Fruit fly (Drosophila melanogaster) whole organism, embryonic: ENCODE results near the gene CG46460.
A peak's percentile ranks its signal among the peaks of the same experiment; 100 is the strongest.

Experiments
- Asciz ChIP-seq: fragments of 200-800 bp; sonication (Bioruptor generic); optimal IDR thresholded peaks from 2 replicates; lab custom pipeline; 2017; ENCODE audit warnings: missing biosample characterization, mild to moderate bottlenecking, missing genetic modification characterization, missing genetic modification reagents
- Bgb ChIP-seq: fragments of 200-800 bp; sonication (Bioruptor generic); IDR thresholded peaks from 2 replicates; pipeline ENCODE4 v1.3.6; 2022; ENCODE audit warnings: missing biosample characterization, missing genetic modification characterization; ENCODE audit not compliant: partially characterized antibody
- CG13287 ChIP-seq: fragments of 200-800 bp; sonication (Bioruptor generic); IDR thresholded peaks from 2 replicates; pipeline ENCODE4 v1.3.6; 2022; ENCODE audit warnings: missing biosample characterization, missing genetic modification characterization; ENCODE audit not compliant: partially characterized antibody
- CG17802 ChIP-seq: fragments of 200-800 bp; sonication (Bioruptor generic); optimal IDR thresholded peaks from 2 replicates; lab custom pipeline; 2018; ENCODE audit warnings: missing biosample characterization, mild to moderate bottlenecking, missing genetic modification characterization, moderate library complexity
- CG18476 ChIP-seq: fragments of 200-800 bp; sonication (Bioruptor generic); optimal IDR thresholded peaks from 2 replicates; lab custom pipeline; 2016; ENCODE audit warnings: missing biosample characterization, mild to moderate bottlenecking, missing genetic modification characterization
- CG34376 ChIP-seq: fragments of 200-800 bp; sonication (Bioruptor generic); optimal IDR thresholded peaks from 2 replicates; lab custom pipeline; 2018; ENCODE audit warnings: missing biosample characterization, mild to moderate bottlenecking, missing genetic modification characterization
- CG3838 ChIP-seq: fragments of 200-800 bp; sonication (Bioruptor generic); optimal IDR thresholded peaks from 3 replicates; lab custom pipeline; 2016; ENCODE audit warnings: missing biosample characterization, missing genetic modification characterization
- CG4282 ChIP-seq: fragments of 200-800 bp; sonication (Bioruptor generic); optimal IDR thresholded peaks from 2 replicates; lab custom pipeline; 2016; ENCODE audit warnings: missing biosample characterization, missing genetic modification characterization
- CG7987 ChIP-seq: fragments of 200-800 bp; sonication (Bioruptor generic); optimal IDR thresholded peaks from 2 replicates; lab custom pipeline; 2018; ENCODE audit warnings: missing biosample characterization, mild to moderate bottlenecking, missing genetic modification characterization, moderate library complexity
- CG9876 ChIP-seq: fragments of 200-800 bp; sonication (Bioruptor generic); optimal IDR thresholded peaks from 2 replicates; lab custom pipeline; 2016; ENCODE audit warnings: missing biosample characterization, missing genetic modification characterization
- CG9932 ChIP-seq: fragments of 200-800 bp; sonication (Bioruptor generic); IDR thresholded peaks from 2 replicates; pipeline ENCODE4 v1.3.6; 2022; ENCODE audit warnings: missing biosample characterization, missing genetic modification characterization
- Chrac-16 ChIP-seq: fragments of 200-800 bp; sonication (Bioruptor generic); optimal IDR thresholded peaks from 3 replicates; lab custom pipeline; 2016; ENCODE audit warnings: missing biosample characterization, missing genetic modification characterization
- D ChIP-seq, 2 experiments: fragments of 200-800 bp in 1 of 2; fragments of >200 bp in 1 of 2; sonication (Bioruptor generic) in 1 of 2; optimal IDR thresholded peaks; 2 replicates in 1 of 2; 3 replicates in 1 of 2; lab custom pipeline; 2017; ENCODE audit warnings: mild to moderate bottlenecking in 1 of 2, missing biosample characterization in 1 of 2, missing genetic modification characterization in 1 of 2, missing genetic modification reagents in 1 of 2
- D19A ChIP-seq: fragments of 200-800 bp; optimal IDR thresholded peaks from 3 replicates; lab custom pipeline; 2019; ENCODE audit warnings: missing biosample characterization, mild to moderate bottlenecking, missing genetic modification characterization, moderate library complexity
- Dbx ChIP-seq: fragments of 200-800 bp; sonication (Bioruptor generic); IDR thresholded peaks from 3 replicates; pipeline ENCODE4 v1.3.6; 2022; ENCODE audit warnings: missing biosample characterization, missing genetic modification characterization
- Deaf1 ChIP-seq: fragments of 200-800 bp; optimal IDR thresholded peaks from 3 replicates; lab custom pipeline; 2019; ENCODE audit warnings: missing biosample characterization, mild to moderate bottlenecking, missing genetic modification characterization, moderate library complexity
- Dip2 ChIP-seq: fragments of 200-800 bp; sonication (Bioruptor generic); IDR thresholded peaks from 2 replicates; pipeline ENCODE4 v1.3.6; 2022; ENCODE audit warnings: missing biosample characterization, missing genetic modification characterization
- Doc2 ChIP-seq: fragments of 200-800 bp; sonication (Bioruptor generic); IDR thresholded peaks from 2 replicates; pipeline ENCODE4 v1.3.6; 2022; ENCODE audit warnings: missing biosample characterization, missing genetic modification characterization
- E2f1 ChIP-seq: fragments of 200-800 bp; sonication (Bioruptor generic); IDR thresholded peaks from 2 replicates; pipeline ENCODE4 v1.3.6; 2022; ENCODE audit warnings: missing biosample characterization, missing genetic modification characterization
- Gug ChIP-seq: fragments of 200-800 bp; sonication (Bioruptor generic); IDR thresholded peaks from 4 replicates; pipeline ENCODE4 v1.3.6; 2022; ENCODE audit warnings: missing biosample characterization, missing genetic modification characterization
- Hr51 ChIP-seq, 2 experiments: fragments of 200-800 bp; sonication (Bioruptor generic); optimal IDR thresholded peaks; 2 replicates in 1 of 2; 3 replicates in 1 of 2; lab custom pipeline; 2016 to 2018; ENCODE audit warnings: missing biosample characterization in 2 of 2, missing genetic modification characterization in 2 of 2, mild to moderate bottlenecking in 1 of 2, moderate library complexity in 1 of 2
- Lhr ChIP-seq: fragments of 200-800 bp; sonication (Bioruptor generic); optimal IDR thresholded peaks from 3 replicates; lab custom pipeline; 2017; ENCODE audit warnings: mild to moderate bottlenecking, missing biosample characterization, missing genetic modification reagents, missing genetic modification characterization
- MBD-R2 ChIP-seq: fragments of 200-800 bp; sonication (Bioruptor generic); IDR thresholded peaks from 2 replicates; pipeline ENCODE4 v1.3.6; 2022; ENCODE audit warnings: missing biosample characterization, missing genetic modification characterization
- Optix ChIP-seq: fragments of 200-800 bp; sonication (Bioruptor generic); IDR thresholded peaks from 3 replicates; pipeline ENCODE4 v1.3.6; 2022; ENCODE audit warnings: missing biosample characterization, missing genetic modification characterization
- Sox100B ChIP-seq: fragments of 200-800 bp; sonication (Bioruptor generic); optimal IDR thresholded peaks from 3 replicates; lab custom pipeline; 2018; ENCODE audit warnings: missing biosample characterization, mild to moderate bottlenecking, missing genetic modification characterization
- Trl ChIP-seq, 3 experiments: fragments of >200 bp in 2 of 3; fragments of 200-800 bp in 1 of 3; sonication (Bioruptor generic) in 1 of 3; optimal IDR thresholded peaks; 2 replicates in 1 of 3; 3 replicates in 2 of 3; lab custom pipeline; 2016 to 2017; ENCODE audit warnings: missing biosample characterization in 1 of 3, missing genetic modification characterization in 1 of 3
- amos ChIP-seq: fragments of 200-800 bp; sonication (Bioruptor generic); IDR thresholded peaks from 2 replicates; pipeline ENCODE4 v1.3.6; 2022; ENCODE audit warnings: missing biosample characterization, missing genetic modification characterization; ENCODE audit not compliant: partially characterized antibody
- aop ChIP-seq: fragments of 200-800 bp; sonication (Bioruptor generic); IDR thresholded peaks from 2 replicates; pipeline ENCODE4 v1.3.6; 2022; ENCODE audit warnings: missing biosample characterization, missing genetic modification characterization
- cg ChIP-seq: fragments of 200-800 bp; sonication (Bioruptor generic); optimal IDR thresholded peaks from 3 replicates; lab custom pipeline; 2019; ENCODE audit warnings: missing biosample characterization, mild to moderate bottlenecking, missing genetic modification characterization, moderate library complexity
- chm ChIP-seq: fragments of 200-800 bp; sonication (Bioruptor generic); IDR thresholded peaks from 2 replicates; pipeline ENCODE4 v1.3.6; 2022; ENCODE audit warnings: missing biosample characterization, missing genetic modification characterization
- chn ChIP-seq: fragments of 200-800 bp; sonication (Bioruptor generic); optimal IDR thresholded peaks from 2 replicates; lab custom pipeline; 2016; ENCODE audit warnings: missing biosample characterization, missing genetic modification characterization
- crc ChIP-seq: fragments of 200-800 bp; sonication (Bioruptor generic); optimal IDR thresholded peaks from 2 replicates; lab custom pipeline; 2016; ENCODE audit warnings: missing biosample characterization, missing genetic modification characterization
- croc ChIP-seq: fragments of 200-800 bp; sonication (Bioruptor generic); conservative IDR thresholded peaks from 3 replicates; pipeline ENCODE4 v1.3.6; 2022; ENCODE audit warnings: missing biosample characterization, missing genetic modification characterization
- ewg ChIP-seq: fragments of 200-800 bp; sonication (Bioruptor generic); optimal IDR thresholded peaks from 3 replicates; lab custom pipeline; 2017; ENCODE audit warnings: mild to moderate bottlenecking, missing biosample characterization, missing genetic modification reagents, missing genetic modification characterization
- exex ChIP-seq: fragments of 200-800 bp; sonication (Bioruptor generic); optimal IDR thresholded peaks from 4 replicates; lab custom pipeline; 2018; ENCODE audit warnings: missing biosample characterization, mild to moderate bottlenecking, missing genetic modification characterization, moderate library complexity
- fd3F ChIP-seq: fragments of 200-800 bp; sonication (Bioruptor generic); optimal IDR thresholded peaks from 2 replicates; lab custom pipeline; 2018; ENCODE audit warnings: missing biosample characterization, mild to moderate bottlenecking, missing genetic modification characterization, moderate library complexity
- ham ChIP-seq: fragments of 200-800 bp; sonication (Bioruptor generic); IDR thresholded peaks from 2 replicates; pipeline ENCODE4 v1.3.6; 2022; ENCODE audit warnings: missing biosample characterization, missing genetic modification characterization
- jing ChIP-seq: fragments of 200-800 bp; sonication (Bioruptor generic); optimal IDR thresholded peaks from 2 replicates; lab custom pipeline; 2018; ENCODE audit warnings: missing biosample characterization, mild to moderate bottlenecking, missing genetic modification characterization
- kay ChIP-seq: fragments of 200-800 bp; sonication (Bioruptor generic); optimal IDR thresholded peaks from 2 replicates; lab custom pipeline; 2016; ENCODE audit warnings: missing biosample characterization, missing genetic modification characterization
- ken ChIP-seq: fragments of 200-800 bp; sonication (Bioruptor generic); IDR thresholded peaks from 3 replicates; pipeline ENCODE4 v1.3.6; 2022; ENCODE audit warnings: missing biosample characterization, missing genetic modification characterization
- lbe ChIP-seq: fragments of 200-800 bp; sonication (Bioruptor generic); optimal IDR thresholded peaks from 2 replicates; lab custom pipeline; 2016; ENCODE audit warnings: missing biosample characterization, mild to moderate bottlenecking, missing genetic modification characterization
- nmo ChIP-seq: fragments of 200-800 bp; sonication (Bioruptor generic); optimal IDR thresholded peaks from 2 replicates; lab custom pipeline; 2018; ENCODE audit warnings: missing biosample characterization, mild to moderate bottlenecking, missing genetic modification characterization, moderate library complexity
- pfk ChIP-seq: fragments of 200-800 bp; sonication (Bioruptor generic); optimal IDR thresholded peaks from 2 replicates; lab custom pipeline; 2018; ENCODE audit warnings: missing biosample characterization, mild to moderate bottlenecking, missing genetic modification characterization, moderate library complexity
- run ChIP-seq: fragments of 200-800 bp; sonication (Bioruptor generic); optimal IDR thresholded peaks from 3 replicates; lab custom pipeline; 2018; ENCODE audit warnings: missing biosample characterization, mild to moderate bottlenecking, missing genetic modification characterization
- salm ChIP-seq: fragments of 200-800 bp; sonication (Bioruptor generic); optimal IDR thresholded peaks from 2 replicates; lab custom pipeline; 2018; ENCODE audit warnings: missing biosample characterization, mild to moderate bottlenecking, missing genetic modification characterization
- sd ChIP-seq: fragments of 200-800 bp; sonication (Bioruptor generic); optimal IDR thresholded peaks from 3 replicates; lab custom pipeline; 2018; ENCODE audit warnings: missing biosample characterization, mild to moderate bottlenecking, missing genetic modification characterization, moderate library complexity
- tgo ChIP-seq: fragments of 200-800 bp; sonication (Bioruptor generic); IDR thresholded peaks from 3 replicates; pipeline ENCODE4 v1.3.6; 2022; ENCODE audit warnings: missing biosample characterization, missing genetic modification characterization
- trh ChIP-seq: fragments of 200-800 bp; sonication (Bioruptor generic); optimal IDR thresholded peaks from 2 replicates; lab custom pipeline; 2016; ENCODE audit warnings: missing biosample characterization, missing genetic modification characterization
- zfh2 ChIP-seq: fragments of 200-800 bp; sonication (Bioruptor generic); optimal IDR thresholded peaks from 2 replicates; lab custom pipeline; 2016; ENCODE audit warnings: missing biosample characterization, missing genetic modification characterization

Gene CG46460

DNA sequence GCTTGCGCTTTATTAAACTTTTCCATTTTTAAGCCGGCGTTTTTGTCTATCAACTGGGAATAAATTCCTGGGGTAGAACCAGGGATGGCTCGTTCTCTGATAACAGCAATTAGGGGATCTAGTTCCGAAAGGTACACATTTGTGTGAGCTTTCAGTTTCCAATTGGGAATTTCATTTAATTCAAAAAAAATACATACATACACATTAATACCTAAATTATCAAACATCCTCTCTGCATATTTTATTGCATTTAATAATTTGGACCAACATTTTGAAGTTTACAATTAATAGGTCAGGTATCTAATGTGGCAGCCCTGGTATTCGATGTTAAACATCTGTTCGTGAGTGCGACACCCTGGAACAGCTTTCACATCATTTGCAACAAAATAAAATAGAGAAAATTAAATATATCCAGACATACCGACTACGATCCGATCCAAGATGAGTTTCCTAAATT is 32.0 kb upstream of the CG46460 start, which contains the start of the genes CG15011 and CG1309 (continued):
- peak; percentile 45 for TF ChIP-seq CG7987 (GFP tag; lab: Kevin White, UChicago)
- TF ChIP-seq Doc2 = no peak
- TF ChIP-seq ham (GFP tag; lab: Robert Waterston, UW) = 0 out of 2 replicates have a peak, but pooled peaks have one; percentile 35
- peak; percentile 59 for TF ChIP-seq croc
- peak; percentile 68 for TF ChIP-seq E2f1 (GFP tag; lab: Robert Waterston, UW)
- TF ChIP-seq Chrac-16 = peak; percentile 85
- no peak for TF ChIP-seq pfk (GFP tag; lab: Kevin White, UChicago)
- peak; percentile 56 for TF ChIP-seq Asciz (GFP tag; lab: Kevin White, UChicago)
- TF ChIP-seq chm (GFP tag; lab: Robert Waterston, UW) = 0 out of 2 replicates have a peak, but pooled peaks have one; percentile 49
- TF ChIP-seq exex = peak; percentile 84
- TF ChIP-seq Optix (GFP tag; lab: Robert Waterston, UW) = peak; percentile 69; the same call in 1 of the 3 replicates
- peak; percentile 39 for TF ChIP-seq run (tag; lab: Kevin White, UChicago)
- TF ChIP-seq jing (GFP tag; lab: Kevin White, UChicago) = no peak
- no peak for TF ChIP-seq Deaf1 (tag; lab: Kevin White, UChicago)
- peak; percentile 70 for TF ChIP-seq lbe (GFP tag; lab: Kevin White, UChicago)
- peak; percentile 63 for TF ChIP-seq crc (GFP tag; lab: Kevin White, UChicago)
- TF ChIP-seq MBD-R2 (GFP tag; lab: Robert Waterston, UW) = peak; percentile 97
- TF ChIP-seq ken (GFP tag; lab: Robert Waterston, UW) = peak; percentile 74; the same call in 2 of the 3 replicates
- peak; percentile 80 to 81 for TF ChIP-seq Hr51 (GFP tag; optimal IDR thresholded peaks at IDR 0.05; lab: Kevin White, UChicago)
- peak; percentile 64 for TF ChIP-seq CG3838 (GFP tag; lab: Kevin White, UChicago)
- TF ChIP-seq trh (GFP tag; lab: Kevin White, UChicago) = peak; percentile 72
- no peak for TF ChIP-seq Dip2
- peak; percentile 99 for TF ChIP-seq sd (tag; lab: Kevin White, UChicago)
- peak; percentile 56 for TF ChIP-seq salm
- no peak for TF ChIP-seq CG4282
- no peak for TF ChIP-seq D (optimal IDR thresholded peaks at IDR 0.05; lab: Kevin White, UChicago)
- TF ChIP-seq D (GFP tag; optimal IDR thresholded peaks at IDR 0.05; lab: Kevin White, UChicago) = peak; percentile 66
- TF ChIP-seq ewg (GFP tag; lab: Kevin White, UChicago) = peak; percentile 42
- no peak for TF ChIP-seq cg (GFP tag; lab: Kevin White, UChicago)
- peak; percentile 69; the same call in 3 of the 4 replicates for TF ChIP-seq Gug (GFP tag; lab: Robert Waterston, UW)
- peak; percentile 11; the same call in 1 of the 2 replicates for TF ChIP-seq amos (GFP tag; lab: Robert Waterston, UW)
- peak; percentile 57; the same call in 2 of the 3 replicates for TF ChIP-seq tgo (GFP tag; lab: Robert Waterston, UW)
- TF ChIP-seq Dbx (GFP tag; lab: Robert Waterston, UW) = peak; percentile 72
- no peak; the same call in 1 of the 2 replicates for TF ChIP-seq Bgb (GFP tag; lab: Robert Waterston, UW)
- peak; percentile 72 for TF ChIP-seq kay (GFP tag; lab: Kevin White, UChicago)
- peak; percentile 92 for TF ChIP-seq nmo (GFP tag; lab: Kevin White, UChicago)
- peak; percentile 37 for TF ChIP-seq CG17802
- TF ChIP-seq CG18476 (GFP tag; lab: Kevin White, UChicago) = peak; percentile 70
- peak; percentile 86 for TF ChIP-seq CG34376
- TF ChIP-seq Lhr = peak; percentile 31
- TF ChIP-seq CG9876 (GFP tag; lab: Kevin White, UChicago) = peak; percentile 76
- TF ChIP-seq fd3F (GFP tag; lab: Kevin White, UChicago) = peak; percentile 73
- peak; percentile 87 for TF ChIP-seq CG9932 (GFP tag; lab: Robert Waterston, UW)
- peak; percentile 76 for TF ChIP-seq Sox100B
- TF ChIP-seq aop (GFP tag; lab: Robert Waterston, UW) = no peak
- TF ChIP-seq D19A (tag; lab: Kevin White, UChicago) = peak; percentile 75
- peak; percentile 91 for TF ChIP-seq chn (GFP tag; lab: Kevin White, UChicago)
- peak; percentile 64; the same call in 1 of the 2 replicates for TF ChIP-seq CG13287
- peak; percentile 86 for TF ChIP-seq zfh2 (GFP tag; lab: Kevin White, UChicago)
- TF ChIP-seq Trl (optimal IDR thresholded peaks at IDR 0.05; lab: Kevin White, UChicago) = no peak
- TF ChIP-seq Trl (GFP tag; optimal IDR thresholded peaks at IDR 0.05; lab: Kevin White, UChicago) = peak; percentile 82
